Worm (Caenorhabditis elegans): Measurements from ENCODE around the gene srj-49.

The srj-49 gene

DNA sequence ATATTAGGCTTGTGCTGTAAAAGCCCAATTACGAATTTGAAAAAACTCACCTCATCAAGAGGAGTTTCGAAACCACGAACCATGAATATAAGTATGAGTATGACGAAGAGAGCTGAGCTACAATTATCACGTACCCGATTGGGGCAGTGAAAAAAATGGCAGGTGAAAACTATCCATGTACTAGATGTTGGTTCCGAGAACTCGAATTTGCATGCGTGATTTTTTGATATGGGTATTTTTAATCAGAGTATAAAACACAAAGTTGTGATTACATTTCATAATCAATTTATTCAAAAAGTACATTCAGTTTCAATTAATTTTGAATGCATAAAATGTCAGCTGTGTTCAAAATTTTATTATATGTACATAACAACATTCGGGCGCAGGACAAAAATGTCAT lies 34.3 kb downstream of the srj-49 start, which contains the start of gene F54E2.9:
F54E2.9 (minus strand) TSS at position 132 of the 400 bp plus-strand sequence.
- TF ChIP-seq nhr-28 (tag; optimal IDR thresholded peaks at IDR 0.05) (no peak), flh-1 (GFP tag; optimal IDR thresholded peaks at IDR 0.05) (no peak), ztf-11 (tag; optimal IDR thresholded peaks at IDR 0.05) (no peak), unc-62 (GFP tag; optimal IDR thresholded peaks at IDR 0.05) (no peak), tbx-8 (GFP tag; optimal IDR thresholded peaks at IDR 0.05) (no peak), lsy-2 (tag; optimal IDR thresholded peaks at IDR 0.05) (no peak), M03D4.4 (tag; optimal IDR thresholded peaks at IDR 0.05) (no peak), lin-13 (tag; optimal IDR thresholded peaks at IDR 0.05) (no peak), bed-3 (GFP tag; optimal IDR thresholded peaks at IDR 0.05) (no peak), mab-5 (tag; optimal IDR thresholded peaks at IDR 0.05) (no peak), cnd-1 (tag; optimal IDR thresholded peaks at IDR 0.05) (no peak), ceh-39 (tag; optimal IDR thresholded peaks at IDR 0.05) (no peak), ceh-83 (GFP tag; optimal IDR thresholded peaks at IDR 0.05) (no peak), elt-1 (tag; optimal IDR thresholded peaks at IDR 0.05; ENCODE audit: borderline replicate concordance, insufficient read depth) (no peak), ces-1 (GFP tag; optimal IDR thresholded peaks at IDR 0.05) (no peak), nhr-12 (tag; optimal IDR thresholded peaks at IDR 0.05) (no peak), nhr-76 (tag; optimal IDR thresholded peaks at IDR 0.05) (no peak)

DNA sequence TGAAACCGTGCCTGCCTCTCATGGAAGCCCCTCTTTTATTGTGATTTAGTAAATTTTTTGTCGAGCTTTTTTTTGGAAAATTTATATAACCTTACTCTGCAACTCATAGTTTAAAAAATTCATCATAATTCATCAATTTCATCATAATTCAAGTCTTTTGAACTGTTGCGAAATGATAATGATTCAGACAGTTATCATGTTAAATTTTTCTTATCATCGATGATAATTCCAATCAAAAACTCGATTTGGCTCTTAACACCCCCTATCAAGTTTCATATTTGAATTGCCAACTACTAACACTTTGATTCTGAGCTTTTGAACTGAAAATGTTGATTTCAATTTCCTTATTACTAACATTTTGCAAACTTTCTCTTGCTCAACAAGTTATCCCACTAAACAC lies 38.0 kb downstream of the srj-49 start, which contains the start of gene F54E2.1:
F54E2.1 (plus strand) TSS at position 235 of the 400 bp plus-strand sequence.
- no peak for TF ChIP-seq tbx-8 (GFP tag; optimal IDR thresholded peaks at IDR 0.05)
- no peak for TF ChIP-seq pha-4 (tag; optimal IDR thresholded peaks at IDR 0.05)
- TF ChIP-seq ces-1 (GFP tag; optimal IDR thresholded peaks at IDR 0.05): no peak
- TF ChIP-seq elt-1 (tag; optimal IDR thresholded peaks at IDR 0.05; ENCODE audit: borderline replicate concordance, insufficient read depth): no peak

- peak; percentile 32 for TF ChIP-seq hlh-1 (tag; optimal IDR thresholded peaks at IDR 0.05)
- TF ChIP-seq nhr-2 (tag; optimal IDR thresholded peaks at IDR 0.05): no peak
- TF ChIP-seq unc-120 (tag; optimal IDR thresholded peaks at IDR 0.05; ENCODE audit: poor library complexity, severe bottlenecking): peak; percentile 46
- TF ChIP-seq nhr-76 (tag; optimal IDR thresholded peaks at IDR 0.05): no peak
- TF ChIP-seq tbx-8 (GFP tag; optimal IDR thresholded peaks at IDR 0.05): no peak
Measured at ce11 chrV:2809443-2809842, 38.7 kb downstream of the srj-49 start.

DNA sequence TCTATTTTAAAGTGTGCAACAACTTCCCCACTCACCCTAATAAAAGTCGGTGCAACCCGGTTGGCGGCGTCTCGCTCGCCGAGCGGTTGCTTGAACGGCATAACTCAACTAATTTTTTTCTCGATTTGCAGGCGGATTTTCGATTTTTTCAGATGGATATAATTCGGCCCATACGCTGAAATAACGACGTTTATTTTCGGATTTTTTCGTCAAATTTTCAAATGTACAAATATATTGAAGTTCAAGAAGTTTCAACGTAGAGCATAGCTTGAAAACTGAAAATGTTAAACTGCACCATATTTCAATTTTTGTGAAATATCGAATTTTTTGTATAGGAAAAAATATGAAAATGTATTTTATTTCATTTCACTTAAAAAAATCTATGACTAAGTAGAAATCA lies 40.4 kb downstream of the srj-49 start, which contains the start of gene ketn-1:
ketn-1 (minus strand) TSS at position 101 of the 400 bp plus-strand sequence.
- TF ChIP-seq unc-39 (tag; optimal IDR thresholded peaks at IDR 0.05): no peak
- no peak for TF ChIP-seq nhr-237 (tag; optimal IDR thresholded peaks at IDR 0.05)
- no peak for TF ChIP-seq ces-1 (GFP tag; optimal IDR thresholded peaks at IDR 0.05)
- TF ChIP-seq zip-8 (tag; optimal IDR thresholded peaks at IDR 0.05): no peak
- TF ChIP-seq M03D4.4 (tag; optimal IDR thresholded peaks at IDR 0.05): no peak
- no peak for TF ChIP-seq lsy-2 (tag; optimal IDR thresholded peaks at IDR 0.05)
- TF ChIP-seq nhr-2 (tag; optimal IDR thresholded peaks at IDR 0.05): no peak
- TF ChIP-seq unc-62 (GFP tag; optimal IDR thresholded peaks at IDR 0.05): no peak
- TF ChIP-seq elt-1 (tag; optimal IDR thresholded peaks at IDR 0.05; ENCODE audit: borderline replicate concordance, insufficient read depth): no peak
- TF ChIP-seq ceh-83 (GFP tag; optimal IDR thresholded peaks at IDR 0.05): no peak
- TF ChIP-seq nhr-28 (tag; optimal IDR thresholded peaks at IDR 0.05): no peak
- TF ChIP-seq nhr-12 (tag; optimal IDR thresholded peaks at IDR 0.05): no peak
- no peak for TF ChIP-seq pha-4 (tag; optimal IDR thresholded peaks at IDR 0.05)
- TF ChIP-seq bed-3 (GFP tag; optimal IDR thresholded peaks at IDR 0.05): no peak
- no peak for TF ChIP-seq ham-2 (GFP tag; optimal IDR thresholded peaks at IDR 0.05)

- no peak for TF ChIP-seq mab-5 (tag; optimal IDR thresholded peaks at IDR 0.05)
- TF ChIP-seq unc-62 (GFP tag; optimal IDR thresholded peaks at IDR 0.05): no peak
- no peak for TF ChIP-seq cnd-1 (tag; optimal IDR thresholded peaks at IDR 0.05)
- no peak for TF ChIP-seq tbx-8 (GFP tag; optimal IDR thresholded peaks at IDR 0.05)
- no peak for TF ChIP-seq nhr-76 (tag; optimal IDR thresholded peaks at IDR 0.05)
- TF ChIP-seq unc-120 (tag; optimal IDR thresholded peaks at IDR 0.05; ENCODE audit: poor library complexity, severe bottlenecking): peak; percentile 53
- no peak for TF ChIP-seq lsy-2 (tag; optimal IDR thresholded peaks at IDR 0.05)
Measured at ce11 chrV:2803258-2803657, 44.9 kb downstream of the srj-49 start.

DNA sequence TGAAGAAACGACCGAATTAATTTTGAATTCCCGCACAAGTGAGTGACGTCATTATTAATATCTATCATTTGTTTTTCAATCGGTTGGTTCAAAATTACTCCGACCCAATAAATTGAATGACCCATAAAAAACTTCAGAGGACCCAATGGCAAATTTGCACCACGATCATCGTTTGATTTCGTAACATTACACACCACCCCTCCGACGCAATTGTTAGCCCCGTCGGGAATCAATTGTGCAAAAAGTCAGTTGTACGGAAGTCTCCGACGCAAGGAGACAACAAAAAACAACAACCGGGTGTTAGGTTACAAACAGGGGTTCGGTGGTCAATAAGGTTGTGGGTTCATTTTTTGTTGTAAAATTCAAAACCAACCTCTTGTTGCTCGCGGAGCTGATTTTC lies 46.2 kb downstream of the srj-49 start:
- TF ChIP-seq elt-1 (tag; optimal IDR thresholded peaks at IDR 0.05; ENCODE audit: borderline replicate concordance, insufficient read depth) (no peak), cnd-1 (tag; optimal IDR thresholded peaks at IDR 0.05) (no peak), hlh-1 (tag; optimal IDR thresholded peaks at IDR 0.05) (peak; percentile 48), flh-1 (GFP tag; optimal IDR thresholded peaks at IDR 0.05) (no peak), zip-8 (tag; optimal IDR thresholded peaks at IDR 0.05) (peak; percentile 13), ces-1 (GFP tag; optimal IDR thresholded peaks at IDR 0.05) (no peak), mep-1 (tag; optimal IDR thresholded peaks at IDR 0.05) (no peak), lin-32 (GFP tag; optimal IDR thresholded peaks at IDR 0.05) (no peak), ceh-83 (GFP tag; optimal IDR thresholded peaks at IDR 0.05) (no peak), ham-2 (GFP tag; optimal IDR thresholded peaks at IDR 0.05) (no peak), drap-1 (GFP tag; optimal IDR thresholded peaks at IDR 0.05) (no peak), ztf-11 (tag; optimal IDR thresholded peaks at IDR 0.05) (no peak), sem-2 (GFP tag; optimal IDR thresholded peaks at IDR 0.05) (no peak), M03D4.4 (tag; optimal IDR thresholded peaks at IDR 0.05) (no peak), tbx-8 (GFP tag; optimal IDR thresholded peaks at IDR 0.05) (no peak), lin-13 (tag; optimal IDR thresholded peaks at IDR 0.05) (no peak)
